Worm (Caenorhabditis elegans) whole organism, L1 larva: ENCODE measurements around the gene madf-1.
A peak's percentile ranks its signal among the peaks of the same experiment; 100 is the strongest.

ENCODE experiments used
- blmp-1 ChIP-seq: fragments of 150-350 bp; optimal IDR thresholded peaks from 2 replicates; lab custom pipeline; 2014; ENCODE audit warnings: missing biosample characterization, missing genetic modification characterization
- dpl-1 ChIP-seq, 3 experiments: fragments of 150-350 bp in 2 of 3; sonication (generic microtip) in 1 of 3; optimal IDR thresholded peaks; 2 replicates each; lab custom pipeline; 2014 to 2017; ENCODE audit warnings: missing biosample characterization in 3 of 3, missing genetic modification characterization in 3 of 3, missing genetic modification reagents in 3 of 3
- jun-1 ChIP-seq: fragments of 150-350 bp; optimal IDR thresholded peaks from 2 replicates; lab custom pipeline; 2014; ENCODE audit warnings: missing biosample characterization, missing genetic modification reagents, missing genetic modification characterization
- pqm-1 ChIP-seq: sonication (generic microtip); optimal IDR thresholded peaks from 3 replicates; lab custom pipeline; 2017; ENCODE audit warnings: missing biosample characterization, missing genetic modification characterization
- sox-4 ChIP-seq: sonication (generic microtip); optimal IDR thresholded peaks from 2 replicates; lab custom pipeline; 2016; ENCODE audit warnings: missing genetic modification characterization, missing compliant biosample characterization
- zag-1 ChIP-seq: fragments of 150-350 bp; optimal IDR thresholded peaks from 2 replicates; lab custom pipeline; 2014; ENCODE audit warnings: missing biosample characterization, missing genetic modification characterization

DNA sequence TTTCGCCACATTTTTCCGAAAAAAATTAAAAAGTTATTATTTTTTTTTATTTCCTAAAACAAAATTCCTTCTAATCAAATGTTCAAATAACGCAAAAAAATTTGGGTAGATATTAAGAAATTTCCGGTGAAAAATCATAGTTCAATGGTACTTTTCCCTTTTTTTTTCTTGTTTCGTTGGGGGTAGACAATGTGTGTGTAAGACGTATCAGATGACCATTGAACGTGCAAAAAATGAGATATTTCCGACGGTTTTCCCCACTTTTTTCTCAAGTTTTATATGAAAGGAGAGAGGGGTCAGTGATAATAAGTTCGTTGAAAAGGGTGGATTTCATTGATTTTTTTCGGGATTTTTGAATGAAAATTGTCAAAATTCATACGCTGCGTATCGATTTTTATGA, 5.6 kb downstream of the madf-1 start:
- TF ChIP-seq dpl-1 (GFP tag; optimal IDR thresholded peaks at IDR 0.05; lab: Kevin White, UChicago): no peak
- no peak for TF ChIP-seq sox-4 (tag; lab: Kevin White, UChicago)
- peak; percentile 88 for TF ChIP-seq blmp-1 (tag; lab: Kevin White, UChicago)
- TF ChIP-seq zag-1: no peak
- TF ChIP-seq pqm-1 (tag; lab: Kevin White, UChicago): no peak
- TF ChIP-seq jun-1 (tag; lab: Kevin White, UChicago): no peak
